Fruit fly (Drosophila melanogaster): ENCODE results near the gene Smn.

Smn gene

dm6 chr3L:16584074-16584578, 2.8 kb upstream of the Smn start, which contains the start of gene UQCR-C2 (continued):
- TF ChIP-seq Dip2 (GFP tag; IDR thresholded peaks at IDR 0.05) (no peak), CG6689 (GFP tag; IDR thresholded peaks at IDR 0.05) (no peak), NFAT (GFP tag; IDR thresholded peaks at IDR 0.05) (no peak), gfzf (GFP tag; optimal IDR thresholded peaks at IDR 0.05) (peak; percentile 98), Stat92E (GFP tag; optimal IDR thresholded peaks at IDR 0.05) (peak in 1 of 3 experiments; percentile 52), Drgx (GFP tag; IDR thresholded peaks at IDR 0.05) (no peak), gsb-n (tag; optimal IDR thresholded peaks at IDR 0.05) (no peak), Ravus (GFP tag; IDR thresholded peaks at IDR 0.05) (no peak), CG16863 (GFP tag; optimal IDR thresholded peaks at IDR 0.05) (no peak), dan (GFP tag; IDR thresholded peaks at IDR 0.05) (no peak), CG12071 (GFP tag; optimal IDR thresholded peaks at IDR 0.05) (no peak), tna (GFP tag; IDR thresholded peaks at IDR 0.05; ENCODE audit: partially characterized antibody) (no peak), wek (GFP tag; optimal IDR thresholded peaks at IDR 0.05) (no peak), CG17186 (GFP tag; optimal IDR thresholded peaks at IDR 0.05) (peak; percentile 77), yki (optimal IDR thresholded peaks at IDR 0.05) (no peak), Poxn (GFP tag; IDR thresholded peaks at IDR 0.05) (no peak), sqz (GFP tag; optimal IDR thresholded peaks at IDR 0.05) (no peak), CG34376 (GFP tag; optimal IDR thresholded peaks at IDR 0.05) (peak; percentile 44), run (tag; optimal IDR thresholded peaks at IDR 0.05) (no peak), tx (GFP tag; optimal IDR thresholded peaks at IDR 0.05) (no peak), slou (GFP tag; optimal IDR thresholded peaks at IDR 0.05) (no peak), toy (GFP tag; IDR thresholded peaks at IDR 0.05) (no peak), Opbp (GFP tag; IDR thresholded peaks at IDR 0.05; ENCODE audit: partially characterized antibody) (peak; percentile 42; the same call in 1 of the 3 replicates), zfh1 (GFP tag; IDR thresholded peaks at IDR 0.05) (no peak), gce (GFP tag; IDR thresholded peaks at IDR 0.05) (no peak), tin (GFP tag; optimal IDR thresholded peaks at IDR 0.05) (no peak), Six4 (GFP tag; optimal IDR thresholded peaks at IDR 0.05) (no peak), exex (tag; optimal IDR thresholded peaks at IDR 0.05) (no peak), jumu (GFP tag; optimal IDR thresholded peaks at IDR 0.05) (no peak), CG12744 (GFP tag; optimal IDR thresholded peaks at IDR 0.05) (no peak), h (optimal IDR thresholded peaks at IDR 0.05) (no peak), Hr3 (GFP tag; optimal IDR thresholded peaks at IDR 0.05) (no peak), Chrac-16 (GFP tag; optimal IDR thresholded peaks at IDR 0.05) (no peak), ranshi (GFP tag; IDR thresholded peaks at IDR 0.05) (no peak), mld (GFP tag; IDR thresholded peaks at IDR 0.05; ENCODE audit: partially characterized antibody) (0 out of 3 replicates have a peak, but pooled peaks have one; percentile 16), CG8290 (GFP tag; optimal IDR thresholded peaks at IDR 0.05) (peak; percentile 44), CG8290 (tag; optimal IDR thresholded peaks at IDR 0.05) (peak in 1 of 2 experiments; percentile 61), CG17612 (GFP tag; IDR thresholded peaks at IDR 0.05) (no peak), Dbx (GFP tag; IDR thresholded peaks at IDR 0.05) (no peak), sna (GFP tag; IDR thresholded peaks at IDR 0.05; ENCODE audit: partially characterized antibody) (peak; percentile 44; the same call in 1 of the 2 replicates), grn (GFP tag; optimal IDR thresholded peaks at IDR 0.05) (no peak), nau (GFP tag; optimal IDR thresholded peaks at IDR 0.05) (no peak), Kr (GFP tag; optimal IDR thresholded peaks at IDR 0.05) (no peak), TFAM (GFP tag; optimal IDR thresholded peaks at IDR 0.05) (no peak), Doc3 (GFP tag; IDR thresholded peaks at IDR 0.05; ENCODE audit: partially characterized antibody) (peak; percentile 33; the same call in 1 of the 3 replicates), CG13123 (GFP tag; optimal IDR thresholded peaks at IDR 0.05) (no peak), Xrp1 (GFP tag; IDR thresholded peaks at IDR 0.05) (no peak), Hr78 (GFP tag; optimal IDR thresholded peaks at IDR 0.05) (no peak), CG10147 (GFP tag; optimal IDR thresholded peaks at IDR 0.05) (peak; percentile 19), CG16779 (GFP tag; IDR thresholded peaks at IDR 0.05) (no peak), hb (GFP tag; IDR thresholded peaks at IDR 0.05; ENCODE audit: partially characterized antibody) (no peak), sr (GFP tag; IDR thresholded peaks at IDR 0.05) (no peak)

Data from whole organism, embryonic.